Fruit fly (Drosophila melanogaster) whole organism, embryonic: Measurements from ENCODE around the gene cerv.
A peak's percentile ranks its signal among the peaks of the same experiment; 100 is the strongest.

Source experiments
- ATbp ChIP-seq: fragments of 200-800 bp; sonication (Bioruptor generic); optimal IDR thresholded peaks from 2 replicates; lab custom pipeline; 2017; ENCODE audit warnings: missing biosample characterization, mild to moderate bottlenecking, missing genetic modification characterization, missing genetic modification reagents
- Asciz ChIP-seq: fragments of 200-800 bp; sonication (Bioruptor generic); optimal IDR thresholded peaks from 2 replicates; lab custom pipeline; 2017; ENCODE audit warnings: missing biosample characterization, mild to moderate bottlenecking, missing genetic modification characterization, missing genetic modification reagents
- Bdp1 ChIP-seq: fragments of 200-800 bp; sonication (Bioruptor generic); optimal IDR thresholded peaks from 3 replicates; lab custom pipeline; 2016; ENCODE audit warnings: missing biosample characterization, missing genetic modification characterization
- CG11456 ChIP-seq: fragments of 200-800 bp; sonication (Bioruptor generic); IDR thresholded peaks from 3 replicates; pipeline ENCODE4 v1.3.6; 2022; ENCODE audit warnings: missing biosample characterization, missing genetic modification characterization
- CG12155 ChIP-seq: fragments of 200-800 bp; sonication (Bioruptor generic); optimal IDR thresholded peaks from 3 replicates; lab custom pipeline; 2016; ENCODE audit warnings: missing biosample characterization, missing genetic modification characterization
- CG12744 ChIP-seq: fragments of 200-800 bp; sonication (Bioruptor generic); optimal IDR thresholded peaks from 2 replicates; lab custom pipeline; 2016; ENCODE audit warnings: missing biosample characterization, missing genetic modification characterization
- CG15269 ChIP-seq: fragments of 200-800 bp; sonication (Bioruptor generic); optimal IDR thresholded peaks from 2 replicates; lab custom pipeline; 2018; ENCODE audit warnings: missing biosample characterization, mild to moderate bottlenecking, missing genetic modification characterization, moderate library complexity
- CG1602 ChIP-seq: fragments of 200-800 bp; sonication (Bioruptor generic); optimal IDR thresholded peaks from 3 replicates; lab custom pipeline; 2016; ENCODE audit warnings: missing biosample characterization, missing genetic modification characterization
- CG16813 ChIP-seq: fragments of 200-800 bp; sonication (Bioruptor generic); IDR thresholded peaks from 3 replicates; pipeline ENCODE4 v1.3.6; 2022; ENCODE audit warnings: missing biosample characterization, missing genetic modification characterization; ENCODE audit not compliant: partially characterized antibody
- CG16863 ChIP-seq: fragments of 200-800 bp; sonication (Bioruptor generic); optimal IDR thresholded peaks from 3 replicates; lab custom pipeline; 2016; ENCODE audit warnings: missing biosample characterization, missing genetic modification characterization
- CG17359 ChIP-seq: fragments of 200-800 bp; sonication (Bioruptor generic); optimal IDR thresholded peaks from 3 replicates; lab custom pipeline; 2018; ENCODE audit warnings: missing biosample characterization, mild to moderate bottlenecking, missing genetic modification characterization, moderate library complexity
- CG2202 ChIP-seq: fragments of 200-800 bp; sonication (Bioruptor generic); optimal IDR thresholded peaks from 2 replicates; lab custom pipeline; 2018; ENCODE audit warnings: missing biosample characterization, mild to moderate bottlenecking, missing genetic modification characterization
- CG42726 ChIP-seq: fragments of 200-800 bp; sonication (Bioruptor generic); IDR thresholded peaks from 2 replicates; pipeline ENCODE4 v1.3.6; 2022; ENCODE audit warnings: missing biosample characterization, missing genetic modification characterization; ENCODE audit not compliant: partially characterized antibody
- CG4404 ChIP-seq: fragments of 200-800 bp; sonication (Bioruptor generic); IDR thresholded peaks from 2 replicates; pipeline ENCODE4 v1.3.6; 2022; ENCODE audit warnings: missing biosample characterization, missing genetic modification characterization
- CG6654 ChIP-seq: fragments of 200-800 bp; sonication (Bioruptor generic); optimal IDR thresholded peaks from 2 replicates; lab custom pipeline; 2017; ENCODE audit warnings: missing biosample characterization, mild to moderate bottlenecking, missing genetic modification characterization
- CG7745 ChIP-seq: fragments of 200-800 bp; sonication (Bioruptor generic); optimal IDR thresholded peaks from 2 replicates; lab custom pipeline; 2018; ENCODE audit warnings: missing biosample characterization, mild to moderate bottlenecking, missing genetic modification characterization, moderate library complexity
- CG8388 ChIP-seq: fragments of 200-800 bp; sonication (Bioruptor generic); optimal IDR thresholded peaks from 2 replicates; lab custom pipeline; 2019; ENCODE audit warnings: missing biosample characterization, mild to moderate bottlenecking, missing genetic modification characterization, moderate library complexity
- CHES-1-like ChIP-seq: fragments of 200-800 bp; sonication (Bioruptor generic); optimal IDR thresholded peaks from 2 replicates; lab custom pipeline; 2016; ENCODE audit warnings: missing biosample characterization, missing genetic modification characterization
- Dad ChIP-seq: fragments of 200-800 bp; sonication (Bioruptor generic); optimal IDR thresholded peaks from 3 replicates; lab custom pipeline; 2016; ENCODE audit warnings: missing biosample characterization, missing genetic modification characterization
- Dbx ChIP-seq: fragments of 200-800 bp; sonication (Bioruptor generic); IDR thresholded peaks from 3 replicates; pipeline ENCODE4 v1.3.6; 2022; ENCODE audit warnings: missing biosample characterization, missing genetic modification characterization
- Deaf1 ChIP-seq: fragments of 200-800 bp; optimal IDR thresholded peaks from 3 replicates; lab custom pipeline; 2019; ENCODE audit warnings: missing biosample characterization, mild to moderate bottlenecking, missing genetic modification characterization, moderate library complexity
- H2.0 ChIP-seq: fragments of 200-800 bp; sonication (Bioruptor generic); IDR thresholded peaks from 2 replicates; pipeline ENCODE4 v1.3.6; 2022; ENCODE audit warnings: missing biosample characterization, missing genetic modification characterization
- Hr39 ChIP-seq: fragments of >200 bp; optimal IDR thresholded peaks from 2 replicates; lab custom pipeline; 2017
- Kr ChIP-seq: fragments of 200-800 bp; sonication (Bioruptor generic); optimal IDR thresholded peaks from 2 replicates; lab custom pipeline; 2017; ENCODE audit warnings: missing biosample characterization, mild to moderate bottlenecking, missing genetic modification characterization
- Med ChIP-seq: fragments of 200-800 bp; sonication (Bioruptor generic); peaks from one replicate; lab custom pipeline; 2016; ENCODE audit warnings: missing biosample characterization, missing genetic modification characterization, mild to moderate bottlenecking, inconsistent platforms, moderate library complexity
- Oli ChIP-seq: fragments of 200-800 bp; sonication (Bioruptor generic); optimal IDR thresholded peaks from 2 replicates; lab custom pipeline; 2018; ENCODE audit warnings: missing biosample characterization, mild to moderate bottlenecking, missing genetic modification characterization, moderate library complexity
- Side ChIP-seq: fragments of 200-800 bp; sonication (Bioruptor generic); optimal IDR thresholded peaks from 2 replicates; lab custom pipeline; 2016; ENCODE audit warnings: missing biosample characterization, missing genetic modification characterization
- Sry-δ ChIP-seq: fragments of 200-800 bp; sonication (Bioruptor generic); optimal IDR thresholded peaks from 2 replicates; lab custom pipeline; 2016; ENCODE audit warnings: missing biosample characterization, missing genetic modification characterization
- bcd ChIP-seq: fragments of 200-800 bp; sonication (Bioruptor generic); optimal IDR thresholded peaks from 2 replicates; lab custom pipeline; 2017; ENCODE audit warnings: missing biosample characterization, mild to moderate bottlenecking, missing genetic modification characterization
- bsh ChIP-seq, 2 experiments: fragments of 200-800 bp; sonication (Bioruptor generic); optimal IDR thresholded peaks; 2 replicates each; lab custom pipeline; 2017 to 2018; ENCODE audit warnings: mild to moderate bottlenecking in 2 of 2, missing biosample characterization in 2 of 2, missing genetic modification characterization in 2 of 2, moderate library complexity in 1 of 2
- cas ChIP-seq: fragments of 200-800 bp; sonication (Bioruptor generic); IDR thresholded peaks from 2 replicates; pipeline ENCODE4 v1.3.6; 2022; ENCODE audit warnings: missing biosample characterization, missing genetic modification characterization
- caup ChIP-seq: fragments of 200-800 bp; sonication (Bioruptor generic); optimal IDR thresholded peaks from 3 replicates; lab custom pipeline; 2017; ENCODE audit warnings: missing biosample characterization, mild to moderate bottlenecking, missing genetic modification characterization, moderate library complexity; ENCODE audit not compliant: severe bottlenecking
- eve ChIP-seq, 2 experiments: fragments of >200 bp; optimal IDR thresholded peaks; 2 replicates each; lab custom pipeline; 2017; ENCODE audit warnings: missing biosample characterization in 2 of 2, missing genetic modification characterization in 2 of 2
- fu2 ChIP-seq: fragments of 200-800 bp; sonication (Bioruptor generic); optimal IDR thresholded peaks from 2 replicates; lab custom pipeline; 2016; ENCODE audit warnings: missing biosample characterization, missing genetic modification characterization
- gce ChIP-seq: fragments of 200-800 bp; sonication (Bioruptor generic); IDR thresholded peaks from 3 replicates; pipeline ENCODE4 v1.3.6; 2022; ENCODE audit warnings: missing biosample characterization, missing genetic modification characterization
- gem ChIP-seq: fragments of 200-800 bp; sonication (Bioruptor generic); optimal IDR thresholded peaks from 2 replicates; lab custom pipeline; 2019; ENCODE audit warnings: missing biosample characterization, mild to moderate bottlenecking, missing genetic modification characterization, moderate library complexity
- gro ChIP-seq: fragments of 200-800 bp; sonication (Bioruptor generic); optimal IDR thresholded peaks from 2 replicates; lab custom pipeline; 2016; ENCODE audit warnings: missing biosample characterization, missing genetic modification characterization
- her ChIP-seq: fragments of 200-800 bp; sonication (Bioruptor generic); optimal IDR thresholded peaks from 2 replicates; lab custom pipeline; 2016; ENCODE audit warnings: missing biosample characterization, missing genetic modification characterization
- inv ChIP-seq: fragments of 200-800 bp; sonication (Bioruptor generic); IDR thresholded peaks from 2 replicates; pipeline ENCODE4 v1.3.6; 2022; ENCODE audit warnings: missing biosample characterization, missing genetic modification characterization; ENCODE audit not compliant: partially characterized antibody
- jing ChIP-seq: fragments of 200-800 bp; sonication (Bioruptor generic); optimal IDR thresholded peaks from 2 replicates; lab custom pipeline; 2018; ENCODE audit warnings: missing biosample characterization, mild to moderate bottlenecking, missing genetic modification characterization
- jumu ChIP-seq: fragments of 200-800 bp; sonication (Bioruptor generic); optimal IDR thresholded peaks from 3 replicates; lab custom pipeline; 2016; ENCODE audit warnings: missing biosample characterization, missing genetic modification characterization
- lov ChIP-seq, 2 experiments: fragments of 200-800 bp in 1 of 2; fragments of >200 bp in 1 of 2; sonication (Bioruptor generic) in 1 of 2; IDR thresholded peaks in 1 of 2; optimal IDR thresholded peaks in 1 of 2; 2 replicates in 1 of 2; 3 replicates in 1 of 2; pipeline versions ENCODE4 v1.3.6 to Lab custom; 2017 to 2022; ENCODE audit warnings: missing biosample characterization in 1 of 2, missing genetic modification characterization in 1 of 2
- phol ChIP-seq: fragments of 200-800 bp; sonication (Bioruptor generic); optimal IDR thresholded peaks from 3 replicates; lab custom pipeline; 2018; ENCODE audit warnings: missing biosample characterization, mild to moderate bottlenecking, missing genetic modification characterization, moderate library complexity
- row ChIP-seq: fragments of 200-800 bp; sonication (Bioruptor generic); IDR thresholded peaks from 3 replicates; pipeline ENCODE4 v1.3.6; 2022; ENCODE audit warnings: missing biosample characterization, missing genetic modification characterization
- sens ChIP-seq: fragments of 200-800 bp; sonication (Bioruptor generic); peaks from one replicate; lab custom pipeline; 2016; ENCODE audit warnings: missing biosample characterization, missing genetic modification characterization
- sug ChIP-seq: fragments of 200-800 bp; optimal IDR thresholded peaks from 2 replicates; lab custom pipeline; 2019; ENCODE audit warnings: missing biosample characterization, mild to moderate bottlenecking, missing genetic modification characterization, moderate library complexity
- tap ChIP-seq: fragments of 200-800 bp; optimal IDR thresholded peaks from 3 replicates; lab custom pipeline; 2019; ENCODE audit warnings: missing biosample characterization, mild to moderate bottlenecking, missing genetic modification characterization, moderate library complexity
- tin ChIP-seq: fragments of 200-800 bp; sonication (Bioruptor generic); optimal IDR thresholded peaks from 3 replicates; lab custom pipeline; 2016; ENCODE audit warnings: missing biosample characterization, missing genetic modification characterization
- tup ChIP-seq: fragments of 200-800 bp; sonication (Bioruptor generic); optimal IDR thresholded peaks from 2 replicates; lab custom pipeline; 2016; ENCODE audit warnings: missing biosample characterization, mild to moderate bottlenecking, missing genetic modification characterization, moderate library complexity
- twi ChIP-seq: fragments of 200-800 bp; optimal IDR thresholded peaks from 2 replicates; lab custom pipeline; 2019; ENCODE audit warnings: missing biosample characterization, mild to moderate bottlenecking, missing genetic modification characterization, moderate library complexity

Gene cerv

DNA sequence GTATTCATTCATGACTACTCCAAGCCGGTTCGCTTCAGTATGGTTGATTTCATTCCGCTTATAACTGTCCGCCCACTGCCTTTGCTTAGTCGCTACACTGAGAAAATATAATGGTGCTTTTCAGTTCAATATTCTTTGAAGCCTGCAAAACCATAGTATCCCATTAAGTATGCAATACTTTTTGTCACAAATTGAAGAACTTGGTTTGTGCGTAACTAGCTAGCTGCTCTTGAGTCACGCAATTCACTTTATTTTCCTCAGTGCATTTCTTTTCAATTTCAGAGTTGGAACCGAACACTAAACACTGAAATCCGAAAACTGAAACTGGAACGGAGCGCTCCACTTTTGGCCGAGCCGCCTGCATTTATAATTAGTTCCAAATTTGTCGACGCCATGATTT is 21.7 kb upstream of the cerv start (continued):
- TF ChIP-seq Asciz (GFP tag; lab: Kevin White, UChicago) (peak; percentile 31), tin (GFP tag; lab: Kevin White, UChicago) (peak; percentile 55), Med (GFP tag; lab: Kevin White, UChicago) (peak; percentile 97), CG12155 (GFP tag; lab: Kevin White, UChicago) (peak; percentile 25), CG6654 (no peak), CG17359 (tag; lab: Kevin White, UChicago) (peak; percentile 72), Side (GFP tag; lab: Kevin White, UChicago) (peak; percentile 29), Sry-δ (GFP tag; lab: Kevin White, UChicago) (no peak), CG12744 (GFP tag; lab: Kevin White, UChicago) (peak; percentile 7), CG11456 (GFP tag; lab: Robert Waterston, UW) (peak; percentile 77; the same call in 2 of the 3 replicates), tap (peak; percentile 54), CG16863 (GFP tag; lab: Kevin White, UChicago) (peak; percentile 20), lov (optimal IDR thresholded peaks at IDR 0.05; lab: Kevin White, UChicago) (no peak), lov (GFP tag; IDR thresholded peaks at IDR 0.05; lab: Robert Waterston, UW) (no peak), row (GFP tag; lab: Robert Waterston, UW) (peak; percentile 67), tup (no peak), jumu (GFP tag; lab: Kevin White, UChicago) (peak; percentile 29), CG7745 (tag; lab: Kevin White, UChicago) (no peak), twi (tag; lab: Kevin White, UChicago) (no peak), gce (GFP tag; lab: Robert Waterston, UW) (peak; percentile 61; the same call in 1 of the 3 replicates), eve (GFP tag; optimal IDR thresholded peaks at IDR 0.05; lab: Kevin White, UChicago) (peak in 1 of 2 experiments; percentile 69), H2.0 (GFP tag; lab: Robert Waterston, UW) (peak; percentile 49; the same call in 1 of the 2 replicates), Deaf1 (tag; lab: Kevin White, UChicago) (peak; percentile 15), CG16813 (no peak), CHES-1-like (GFP tag; lab: Kevin White, UChicago) (peak; percentile 12), CG1602 (GFP tag; lab: Kevin White, UChicago) (peak; percentile 44), gro (GFP tag; lab: Kevin White, UChicago) (peak; percentile 44), CG8388 (GFP tag; lab: Kevin White, UChicago) (peak; percentile 23), Oli (tag; lab: Kevin White, UChicago) (peak; percentile 67), cas (peak; percentile 30; the same call in 1 of the 2 replicates), Hr39 (no peak), Dbx (GFP tag; lab: Robert Waterston, UW) (0 out of 3 replicates have a peak, but pooled peaks have one; percentile 43), CG15269 (peak; percentile 74), CG42726 (no peak), caup (GFP tag; lab: Kevin White, UChicago) (peak; percentile 36), jing (GFP tag; lab: Kevin White, UChicago) (no peak), ATbp (peak; percentile 53), Dad (peak; percentile 23), her (peak; percentile 41), sug (tag; lab: Kevin White, UChicago) (no peak), CG2202 (tag; lab: Kevin White, UChicago) (no peak), fu2 (GFP tag; lab: Kevin White, UChicago) (peak; percentile 31), Kr (GFP tag; lab: Kevin White, UChicago) (no peak), CG4404 (GFP tag; lab: Robert Waterston, UW) (0 out of 2 replicates have a peak, but pooled peaks have one; percentile 17), phol (peak; percentile 60), bcd (GFP tag; lab: Kevin White, UChicago) (peak; percentile 47), Bdp1 (no peak), inv (GFP tag; lab: Robert Waterston, UW) (no peak), bsh (GFP tag; optimal IDR thresholded peaks at IDR 0.05; lab: Kevin White, UChicago) (peak in 1 of 2 experiments; percentile 57), gem (tag; lab: Kevin White, UChicago) (peak; percentile 78), sens (GFP tag; lab: Kevin White, UChicago) (peak; percentile 79)
